Worm (Caenorhabditis elegans): ENCODE measurements around the gene srz-104.
"Not testable (repeated sequence)": the region's sequence is repeated elsewhere in the genome, so short reads cannot be mapped to it uniquely, and the experiment has no call there.

The srz-104 gene

ce11 chrIV:16323373-16323772, at the start of gene srz-104:
srz-104 (plus strand) TSS chrIV:16323673.
- no peak for TF ChIP-seq klf-2 (GFP tag; conservative IDR thresholded peaks at IDR 0.05)
- no peak for TF ChIP-seq ref-1 (GFP tag; conservative IDR thresholded peaks at IDR 0.05)
- no peak for TF ChIP-seq med-1 (GFP tag; optimal IDR thresholded peaks at IDR 0.05; ENCODE audit: insufficient read depth)
- TF ChIP-seq flt-1 (GFP tag; IDR thresholded peaks at IDR 0.05) = no peak
- TF ChIP-seq ztf-29 (GFP tag; IDR thresholded peaks at IDR 0.05) = no peak
- no peak for TF ChIP-seq T22C8.4 (GFP tag; IDR thresholded peaks at IDR 0.05)

DNA sequence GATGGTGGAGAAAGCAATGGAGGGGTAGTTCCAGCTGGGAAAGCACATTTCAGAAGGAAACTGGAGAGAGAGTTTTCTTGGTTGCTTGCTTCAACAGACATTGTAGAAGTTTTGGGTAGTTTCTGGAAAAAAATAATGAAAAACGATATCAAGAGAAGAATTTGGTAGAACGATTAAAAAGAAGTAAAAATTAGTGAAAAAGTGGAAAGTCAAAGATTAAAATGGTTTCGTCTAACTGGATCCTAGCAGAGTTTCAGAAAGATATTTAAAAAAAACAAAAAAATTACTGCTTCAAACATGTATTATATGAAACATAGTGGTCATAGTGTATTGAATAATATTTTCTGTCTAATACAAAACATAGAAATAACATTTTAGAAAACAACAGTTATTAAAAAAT, 46.2 kb upstream of the srz-104 start, which contains the start of gene F38C2.7:
F38C2.7 (minus strand) TSS at position 101 of the 400 bp plus-strand sequence.
- TF ChIP-seq flt-1 (GFP tag; IDR thresholded peaks at IDR 0.05) (no peak), med-1 (GFP tag; optimal IDR thresholded peaks at IDR 0.05; ENCODE audit: insufficient read depth) (no peak), cog-1 (tag; optimal IDR thresholded peaks at IDR 0.05) (no peak), T22C8.4 (GFP tag; IDR thresholded peaks at IDR 0.05) (no peak), ref-1 (GFP tag; conservative IDR thresholded peaks at IDR 0.05) (no peak), ztf-29 (GFP tag; IDR thresholded peaks at IDR 0.05) (no peak), klf-2 (GFP tag; conservative IDR thresholded peaks at IDR 0.05) (no peak), ztf-23 (GFP tag; IDR thresholded peaks at IDR 0.05) (no peak), tab-1 (GFP tag; IDR thresholded peaks at IDR 0.05) (no peak)

DNA sequence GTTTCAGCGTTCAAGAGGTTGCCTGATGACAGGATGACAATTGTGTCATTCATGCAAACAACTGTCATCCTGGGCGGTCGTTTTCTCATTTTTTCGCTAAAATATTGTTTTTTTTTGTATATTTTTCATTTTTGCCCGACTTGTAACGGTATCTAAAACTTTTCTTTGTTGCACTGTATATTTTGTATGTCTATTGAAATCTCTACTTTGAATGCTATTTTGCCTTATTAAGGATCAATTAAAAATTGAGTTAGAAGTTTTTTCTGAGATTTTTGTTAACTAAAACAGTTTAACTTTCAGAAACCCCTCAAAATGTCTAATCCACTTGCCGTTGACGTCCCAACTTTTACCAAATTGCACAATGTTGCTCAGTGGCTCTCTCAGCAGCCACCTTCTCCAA, 45.6 kb upstream of the srz-104 start, which contains the start of gene ccch-2:
ccch-2 (plus strand) TSS at position 301 of the 400 bp plus-strand sequence.
- TF ChIP-seq ref-1 (GFP tag; conservative IDR thresholded peaks at IDR 0.05) (no peak), flt-1 (GFP tag; IDR thresholded peaks at IDR 0.05) (no peak), T22C8.4 (GFP tag; IDR thresholded peaks at IDR 0.05) (no peak), ztf-23 (GFP tag; IDR thresholded peaks at IDR 0.05) (no peak), ztf-29 (GFP tag; IDR thresholded peaks at IDR 0.05) (no peak), med-1 (GFP tag; optimal IDR thresholded peaks at IDR 0.05; ENCODE audit: insufficient read depth) (no peak), tab-1 (GFP tag; IDR thresholded peaks at IDR 0.05) (no peak), klf-2 (GFP tag; conservative IDR thresholded peaks at IDR 0.05) (no peak), cog-1 (tag; optimal IDR thresholded peaks at IDR 0.05) (no peak)

ce11 chrIV:16280614-16281013, 42.9 kb upstream of the srz-104 start, which contains the start of gene clec-191:
clec-191 (minus strand) TSS chrIV:16280714.
- no peak for TF ChIP-seq ztf-23 (GFP tag; IDR thresholded peaks at IDR 0.05)
- TF ChIP-seq cog-1 (tag; optimal IDR thresholded peaks at IDR 0.05) = no peak
- TF ChIP-seq klf-2 (GFP tag; conservative IDR thresholded peaks at IDR 0.05) = no peak
- TF ChIP-seq ztf-29 (GFP tag; IDR thresholded peaks at IDR 0.05) = no peak
- no peak for TF ChIP-seq flt-1 (GFP tag; IDR thresholded peaks at IDR 0.05)
- no peak for TF ChIP-seq tab-1 (GFP tag; IDR thresholded peaks at IDR 0.05)
- no peak for TF ChIP-seq med-1 (GFP tag; optimal IDR thresholded peaks at IDR 0.05; ENCODE audit: insufficient read depth)
- TF ChIP-seq T22C8.4 (GFP tag; IDR thresholded peaks at IDR 0.05) = no peak
- TF ChIP-seq ref-1 (GFP tag; conservative IDR thresholded peaks at IDR 0.05) = no peak

ce11 chrIV:16290745-16291144, 32.7 kb upstream of the srz-104 start, which contains the start of gene srz-75:
srz-75 (minus strand) TSS chrIV:16290845.
- TF ChIP-seq ref-1 (GFP tag; conservative IDR thresholded peaks at IDR 0.05) (no peak), med-1 (GFP tag; optimal IDR thresholded peaks at IDR 0.05; ENCODE audit: insufficient read depth) (no peak), klf-2 (GFP tag; conservative IDR thresholded peaks at IDR 0.05) (no peak), tab-1 (GFP tag; IDR thresholded peaks at IDR 0.05) (no peak), ztf-23 (GFP tag; IDR thresholded peaks at IDR 0.05) (no peak), flt-1 (GFP tag; IDR thresholded peaks at IDR 0.05) (no peak), T22C8.4 (GFP tag; IDR thresholded peaks at IDR 0.05) (no peak), cog-1 (tag; optimal IDR thresholded peaks at IDR 0.05) (no peak), ztf-29 (GFP tag; IDR thresholded peaks at IDR 0.05) (no peak)

ce11 chrIV:16293889-16294288, 29.6 kb upstream of the srz-104 start:
- TF ChIP-seq ztf-29 (GFP tag; IDR thresholded peaks at IDR 0.05) (no peak), ref-1 (GFP tag; conservative IDR thresholded peaks at IDR 0.05) (no peak)

ce11 chrIV:16298851-16299250, 24.6 kb upstream of the srz-104 start, which contains the start of gene srz-72:
srz-72 (plus strand) TSS chrIV:16299151.
- no peak for TF ChIP-seq med-1 (GFP tag; optimal IDR thresholded peaks at IDR 0.05; ENCODE audit: insufficient read depth)
- TF ChIP-seq ztf-23 (GFP tag; IDR thresholded peaks at IDR 0.05) = no peak
- TF ChIP-seq tab-1 (GFP tag; IDR thresholded peaks at IDR 0.05) = no peak
- no peak for TF ChIP-seq flt-1 (GFP tag; IDR thresholded peaks at IDR 0.05)
- no peak for TF ChIP-seq ztf-29 (GFP tag; IDR thresholded peaks at IDR 0.05)
- TF ChIP-seq cog-1 (tag; optimal IDR thresholded peaks at IDR 0.05) = no peak
- TF ChIP-seq klf-2 (GFP tag; conservative IDR thresholded peaks at IDR 0.05) = no peak
- TF ChIP-seq T22C8.4 (GFP tag; IDR thresholded peaks at IDR 0.05) = no peak
- TF ChIP-seq ref-1 (GFP tag; conservative IDR thresholded peaks at IDR 0.05) = no peak

DNA sequence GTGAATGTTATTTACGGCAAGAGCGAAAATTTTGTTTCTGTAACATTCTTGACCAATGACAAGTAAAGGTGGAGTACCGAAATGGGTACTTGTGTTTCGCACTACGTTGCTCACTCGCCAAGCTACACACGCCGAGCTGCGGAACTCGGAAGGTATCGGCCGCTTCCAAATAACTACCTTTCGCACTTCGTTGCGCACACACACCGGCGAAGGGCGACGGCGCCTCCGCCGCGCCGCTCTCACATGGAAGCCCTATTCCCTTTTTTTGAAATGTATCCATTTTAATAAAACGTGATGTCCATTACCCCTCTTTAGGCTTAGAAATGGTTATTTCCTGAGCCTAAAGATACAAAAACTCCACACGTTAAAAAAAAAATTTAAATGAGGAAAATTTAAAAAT, 16.6 kb upstream of the srz-104 start:
- TF ChIP-seq ztf-29 (GFP tag; IDR thresholded peaks at IDR 0.05) (no peak), tab-1 (GFP tag; IDR thresholded peaks at IDR 0.05) (no peak), T22C8.4 (GFP tag; IDR thresholded peaks at IDR 0.05) (no peak), med-1 (GFP tag; optimal IDR thresholded peaks at IDR 0.05; ENCODE audit: insufficient read depth) (no peak), ztf-23 (GFP tag; IDR thresholded peaks at IDR 0.05) (no peak), klf-2 (GFP tag; conservative IDR thresholded peaks at IDR 0.05) (no peak)

DNA sequence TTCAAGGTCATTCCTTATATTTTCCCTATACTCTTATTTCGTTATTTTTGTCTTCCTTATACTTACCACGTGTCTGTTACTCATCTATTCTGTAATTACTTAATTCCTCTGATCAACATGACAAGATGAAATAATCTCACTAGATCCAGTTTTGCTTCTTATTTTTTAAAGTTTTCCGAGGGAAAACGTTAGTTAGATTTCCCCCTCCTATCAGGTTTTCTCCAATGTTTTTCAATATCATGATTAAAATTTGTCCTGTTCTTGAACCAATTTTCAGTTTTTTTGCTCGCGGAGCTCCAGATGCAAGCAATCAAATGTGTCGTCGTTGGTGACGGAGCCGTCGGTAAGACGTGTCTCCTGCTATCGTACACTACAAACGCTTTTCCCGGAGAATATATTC, 15.5 kb upstream of the srz-104 start, which contains the start of gene rac-2:
rac-2 (plus strand) TSS at position 301 of the 400 bp plus-strand sequence.
- TF ChIP-seq tab-1 (GFP tag; IDR thresholded peaks at IDR 0.05); cog-1 (tag; optimal IDR thresholded peaks at IDR 0.05); klf-2 (GFP tag; conservative IDR thresholded peaks at IDR 0.05): not testable (repeated sequence)

ce11 chrIV:16310103-16310502, 13.4 kb upstream of the srz-104 start:
- TF ChIP-seq ref-1 (GFP tag; conservative IDR thresholded peaks at IDR 0.05) (no peak), ztf-29 (GFP tag; IDR thresholded peaks at IDR 0.05) (no peak)

Measured in whole organism, midembryonic.